Fruit fly (Drosophila melanogaster) whole organism, embryonic: ENCODE results near the gene ebi.

Experiments
- Adf1 ChIP-seq: fragments of 200-800 bp; sonication (Bioruptor generic); IDR thresholded peaks from 2 replicates; pipeline ENCODE4 v1.3.6; 2022; ENCODE audit warnings: missing biosample characterization, missing genetic modification characterization
- CG10321 ChIP-seq: fragments of 200-800 bp; sonication (Bioruptor generic); IDR thresholded peaks from 2 replicates; pipeline ENCODE4 v1.3.6; 2022; ENCODE audit warnings: missing biosample characterization, missing genetic modification characterization
- CG10462 ChIP-seq: fragments of 200-800 bp; sonication (Bioruptor generic); optimal IDR thresholded peaks from 2 replicates; lab custom pipeline; 2016; ENCODE audit warnings: missing biosample characterization, missing genetic modification characterization
- CG12299 ChIP-seq: fragments of 200-800 bp; sonication (Bioruptor generic); optimal IDR thresholded peaks from 2 replicates; lab custom pipeline; 2018; ENCODE audit warnings: missing biosample characterization, mild to moderate bottlenecking, missing genetic modification characterization
- CG13123 ChIP-seq: fragments of 200-800 bp; sonication (Bioruptor generic); optimal IDR thresholded peaks from 2 replicates; lab custom pipeline; 2016; ENCODE audit warnings: missing biosample characterization, missing genetic modification characterization
- CG15269 ChIP-seq: fragments of 200-800 bp; sonication (Bioruptor generic); optimal IDR thresholded peaks from 2 replicates; lab custom pipeline; 2018; ENCODE audit warnings: missing biosample characterization, mild to moderate bottlenecking, missing genetic modification characterization, moderate library complexity
- CG17186 ChIP-seq: fragments of 200-800 bp; sonication (Bioruptor generic); optimal IDR thresholded peaks from 3 replicates; lab custom pipeline; 2017; ENCODE audit warnings: missing biosample characterization, missing genetic modification reagents, missing genetic modification characterization
- CG17359 ChIP-seq: fragments of 200-800 bp; sonication (Bioruptor generic); optimal IDR thresholded peaks from 3 replicates; lab custom pipeline; 2018; ENCODE audit warnings: missing biosample characterization, mild to moderate bottlenecking, missing genetic modification characterization, moderate library complexity
- CG31224 ChIP-seq: fragments of 200-800 bp; sonication (Bioruptor generic); IDR thresholded peaks from 2 replicates; pipeline ENCODE4 v1.3.6; 2022; ENCODE audit warnings: missing biosample characterization, missing genetic modification characterization
- CG31441 ChIP-seq: fragments of 200-800 bp; sonication (Bioruptor generic); IDR thresholded peaks from 2 replicates; pipeline ENCODE4 v1.3.6; 2022; ENCODE audit warnings: missing biosample characterization, missing genetic modification characterization
- CG3281 ChIP-seq: fragments of 200-800 bp; sonication (Bioruptor generic); optimal IDR thresholded peaks from 3 replicates; lab custom pipeline; 2017; ENCODE audit warnings: missing biosample characterization, mild to moderate bottlenecking, missing genetic modification characterization
- CG3847 ChIP-seq: fragments of 200-800 bp; sonication (Bioruptor generic); IDR thresholded peaks from 2 replicates; pipeline ENCODE4 v1.3.6; 2022; ENCODE audit warnings: missing biosample characterization, missing genetic modification characterization
- CG6254 ChIP-seq: fragments of 200-800 bp; sonication (Bioruptor generic); optimal IDR thresholded peaks from 3 replicates; lab custom pipeline; 2017; ENCODE audit warnings: mild to moderate bottlenecking, missing biosample characterization, missing genetic modification reagents, missing genetic modification characterization
- CG7271 ChIP-seq: fragments of 200-800 bp; sonication (Bioruptor generic); optimal IDR thresholded peaks from 2 replicates; lab custom pipeline; 2018; ENCODE audit warnings: missing biosample characterization, mild to moderate bottlenecking, missing genetic modification characterization, moderate library complexity
- CG7745 ChIP-seq: fragments of 200-800 bp; sonication (Bioruptor generic); optimal IDR thresholded peaks from 2 replicates; lab custom pipeline; 2018; ENCODE audit warnings: missing biosample characterization, mild to moderate bottlenecking, missing genetic modification characterization, moderate library complexity
- CG7928 ChIP-seq: fragments of 200-800 bp; sonication (Bioruptor generic); optimal IDR thresholded peaks from 2 replicates; lab custom pipeline; 2017; ENCODE audit warnings: missing biosample characterization, mild to moderate bottlenecking, missing genetic modification characterization
- CG8944 ChIP-seq: fragments of 200-800 bp; sonication (Bioruptor generic); optimal IDR thresholded peaks from 3 replicates; lab custom pipeline; 2016; ENCODE audit warnings: missing biosample characterization, missing genetic modification characterization
- CG9609 ChIP-seq: fragments of 200-800 bp; sonication (Bioruptor generic); optimal IDR thresholded peaks from 3 replicates; lab custom pipeline; 2016; ENCODE audit warnings: missing biosample characterization, missing genetic modification characterization
- CrebB ChIP-seq: fragments of 200-800 bp; sonication (Bioruptor generic); optimal IDR thresholded peaks from 3 replicates; lab custom pipeline; 2018; ENCODE audit warnings: missing biosample characterization, mild to moderate bottlenecking, missing genetic modification characterization
- Doc3 ChIP-seq: fragments of 200-800 bp; sonication (Bioruptor generic); IDR thresholded peaks from 3 replicates; pipeline ENCODE4 v1.3.6; 2022; ENCODE audit warnings: missing biosample characterization, missing genetic modification characterization; ENCODE audit not compliant: partially characterized antibody
- Dp ChIP-seq: fragments of 200-800 bp; sonication (Bioruptor generic); optimal IDR thresholded peaks from 2 replicates; lab custom pipeline; 2018; ENCODE audit warnings: missing biosample characterization, mild to moderate bottlenecking, missing genetic modification characterization, moderate library complexity
- Ets65A ChIP-seq: fragments of 200-800 bp; sonication (Bioruptor generic); peaks from one replicate; lab custom pipeline; 2016; ENCODE audit warnings: missing biosample characterization, missing genetic modification characterization
- Gsc ChIP-seq: fragments of 200-800 bp; sonication (Bioruptor generic); IDR thresholded peaks from 2 replicates; pipeline ENCODE4 v1.3.6; 2022; ENCODE audit warnings: missing biosample characterization, missing genetic modification characterization
- HmgZ ChIP-seq: fragments of 200-800 bp; sonication (Bioruptor generic); optimal IDR thresholded peaks from 2 replicates; lab custom pipeline; 2018; ENCODE audit warnings: missing biosample characterization, mild to moderate bottlenecking, missing genetic modification characterization
- Hmx ChIP-seq: fragments of 200-800 bp; sonication (Bioruptor generic); optimal IDR thresholded peaks from 2 replicates; lab custom pipeline; 2016; ENCODE audit warnings: missing biosample characterization, missing genetic modification characterization
- Hr51 ChIP-seq, 2 experiments: fragments of 200-800 bp; sonication (Bioruptor generic); optimal IDR thresholded peaks; 2 replicates in 1 of 2; 3 replicates in 1 of 2; lab custom pipeline; 2016 to 2018; ENCODE audit warnings: missing biosample characterization in 2 of 2, missing genetic modification characterization in 2 of 2, mild to moderate bottlenecking in 1 of 2, moderate library complexity in 1 of 2
- Lhr ChIP-seq: fragments of 200-800 bp; sonication (Bioruptor generic); optimal IDR thresholded peaks from 3 replicates; lab custom pipeline; 2017; ENCODE audit warnings: mild to moderate bottlenecking, missing biosample characterization, missing genetic modification reagents, missing genetic modification characterization
- Med ChIP-seq: fragments of 200-800 bp; sonication (Bioruptor generic); peaks from one replicate; lab custom pipeline; 2016; ENCODE audit warnings: missing biosample characterization, missing genetic modification characterization, mild to moderate bottlenecking, inconsistent platforms, moderate library complexity
- Pdp1 ChIP-seq, 2 experiments: fragments of 200-800 bp; sonication (Bioruptor generic); optimal IDR thresholded peaks; 3 replicates each; lab custom pipeline; 2016; ENCODE audit warnings: missing biosample characterization in 2 of 2, missing genetic modification characterization in 2 of 2, mild to moderate bottlenecking in 1 of 2, moderate library complexity in 1 of 2
- Sox100B ChIP-seq: fragments of 200-800 bp; sonication (Bioruptor generic); optimal IDR thresholded peaks from 3 replicates; lab custom pipeline; 2018; ENCODE audit warnings: missing biosample characterization, mild to moderate bottlenecking, missing genetic modification characterization
- Tbp ChIP-seq: fragments of >200 bp; optimal IDR thresholded peaks from 2 replicates; lab custom pipeline; 2018; ENCODE audit warnings: missing biosample characterization, missing genetic modification characterization
- YL-1 ChIP-seq: fragments of 200-800 bp; sonication (Bioruptor generic); optimal IDR thresholded peaks from 3 replicates; lab custom pipeline; 2017; ENCODE audit warnings: missing biosample characterization, mild to moderate bottlenecking, missing genetic modification characterization
- btn ChIP-seq: fragments of 200-800 bp; sonication (Bioruptor generic); optimal IDR thresholded peaks from 2 replicates; lab custom pipeline; 2016; ENCODE audit warnings: missing biosample characterization, missing genetic modification characterization
- chn ChIP-seq: fragments of 200-800 bp; sonication (Bioruptor generic); optimal IDR thresholded peaks from 2 replicates; lab custom pipeline; 2016; ENCODE audit warnings: missing biosample characterization, missing genetic modification characterization
- ci ChIP-seq: fragments of 200-800 bp; sonication (Bioruptor generic); IDR thresholded peaks from 3 replicates; pipeline ENCODE4 v1.3.6; 2022; ENCODE audit warnings: missing biosample characterization, missing genetic modification characterization
- dimm ChIP-seq: fragments of 200-800 bp; sonication (Bioruptor generic); IDR thresholded peaks from 2 replicates; pipeline ENCODE4 v1.3.6; 2022; ENCODE audit warnings: missing biosample characterization, missing genetic modification characterization
- dmrt99B ChIP-seq: fragments of 200-800 bp; sonication (Bioruptor generic); optimal IDR thresholded peaks from 2 replicates; lab custom pipeline; 2018; ENCODE audit warnings: missing biosample characterization, mild to moderate bottlenecking, missing genetic modification characterization, moderate library complexity
- gcm2 ChIP-seq: fragments of 200-800 bp; sonication (Bioruptor generic); optimal IDR thresholded peaks from 2 replicates; lab custom pipeline; 2016; ENCODE audit warnings: missing biosample characterization, missing genetic modification characterization
- hbn ChIP-seq: fragments of 200-800 bp; sonication (Bioruptor generic); IDR thresholded peaks from 2 replicates; pipeline ENCODE4 v1.3.6; 2022; ENCODE audit warnings: missing biosample characterization, missing genetic modification characterization; ENCODE audit not compliant: partially characterized antibody
- inv ChIP-seq: fragments of 200-800 bp; sonication (Bioruptor generic); IDR thresholded peaks from 2 replicates; pipeline ENCODE4 v1.3.6; 2022; ENCODE audit warnings: missing biosample characterization, missing genetic modification characterization; ENCODE audit not compliant: partially characterized antibody
- kni ChIP-seq: fragments of 200-800 bp; sonication (Bioruptor generic); optimal IDR thresholded peaks from 3 replicates; lab custom pipeline; 2017; ENCODE audit warnings: mild to moderate bottlenecking, missing biosample characterization, missing genetic modification reagents, missing genetic modification characterization
- onecut ChIP-seq: fragments of 200-800 bp; sonication (Bioruptor generic); IDR thresholded peaks from 2 replicates; pipeline ENCODE4 v1.3.6; 2022; ENCODE audit warnings: missing biosample characterization, missing genetic modification characterization
- phol ChIP-seq: fragments of 200-800 bp; sonication (Bioruptor generic); optimal IDR thresholded peaks from 3 replicates; lab custom pipeline; 2018; ENCODE audit warnings: missing biosample characterization, mild to moderate bottlenecking, missing genetic modification characterization, moderate library complexity
- sisA ChIP-seq: fragments of 200-800 bp; sonication (Bioruptor generic); IDR thresholded peaks from 2 replicates; pipeline ENCODE4 v1.3.6; 2022; ENCODE audit warnings: missing biosample characterization, missing genetic modification characterization
- slp2 ChIP-seq: fragments of 200-800 bp; sonication (Bioruptor generic); optimal IDR thresholded peaks from 2 replicates; lab custom pipeline; 2016; ENCODE audit warnings: missing biosample characterization, missing genetic modification characterization
- sob ChIP-seq: fragments of 200-800 bp; sonication (Bioruptor generic); IDR thresholded peaks from 2 replicates; pipeline ENCODE4 v1.3.6; 2022; ENCODE audit warnings: missing biosample characterization, missing genetic modification characterization
- stwl ChIP-seq: fragments of 200-800 bp; sonication (Bioruptor generic); optimal IDR thresholded peaks from 3 replicates; lab custom pipeline; 2018; ENCODE audit warnings: missing biosample characterization, mild to moderate bottlenecking, missing genetic modification characterization, moderate library complexity
- twi ChIP-seq: fragments of 200-800 bp; optimal IDR thresholded peaks from 2 replicates; lab custom pipeline; 2019; ENCODE audit warnings: missing biosample characterization, mild to moderate bottlenecking, missing genetic modification characterization, moderate library complexity
- zen2 ChIP-seq: fragments of 200-800 bp; sonication (Bioruptor generic); IDR thresholded peaks from 3 replicates; pipeline ENCODE4 v1.3.6; 2022; ENCODE audit warnings: missing biosample characterization, missing genetic modification characterization; ENCODE audit not compliant: partially characterized antibody

Gene ebi

DNA sequence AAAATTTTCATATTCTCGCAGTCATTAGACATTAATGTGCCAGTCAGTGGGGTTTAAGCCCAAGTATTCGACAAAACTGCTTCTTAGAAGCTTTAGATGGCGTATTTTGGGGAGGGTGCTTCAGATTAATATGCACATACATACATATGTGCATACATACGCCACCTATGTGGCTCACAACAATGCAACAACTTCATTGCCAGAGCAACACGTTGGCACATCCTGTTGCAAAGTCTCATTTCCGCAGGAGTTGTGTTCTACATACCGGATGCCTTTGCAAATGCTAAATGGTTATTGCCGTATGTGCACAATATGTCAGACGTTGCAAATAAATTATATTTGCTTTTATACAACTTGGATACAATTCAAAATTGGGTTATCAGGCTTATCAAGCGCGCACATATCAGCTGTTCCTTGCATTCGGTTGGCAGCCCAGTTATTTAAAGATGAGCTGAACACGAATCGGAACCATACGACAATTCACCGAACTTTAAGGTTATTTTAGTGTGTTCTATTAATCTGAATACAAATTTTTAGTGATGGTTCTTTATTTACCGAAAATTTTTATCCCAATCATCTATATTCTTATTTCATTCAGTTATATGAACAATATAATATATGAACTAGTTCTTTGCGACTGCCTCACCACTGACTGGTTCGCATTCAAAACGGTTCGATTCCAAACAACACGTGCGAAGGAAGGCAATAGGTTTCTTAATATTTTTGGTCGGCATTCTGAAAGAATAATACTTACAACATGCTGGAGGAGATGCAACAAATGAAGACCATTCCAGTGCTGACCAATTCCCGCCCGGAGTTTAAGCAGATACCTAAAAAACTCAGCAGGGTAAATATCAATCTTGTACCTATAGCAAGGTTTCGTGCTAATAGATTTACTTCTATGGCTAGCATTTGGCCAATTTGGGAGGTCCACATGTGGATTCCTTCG lies 11.0 kb upstream of the ebi start, which contains the start of gene Polr1B (continued):
- TF ChIP-seq CG12299 (tag; lab: Kevin White, UChicago) (peak; percentile 19), kni (peak; percentile 34), gcm2 (GFP tag; lab: Kevin White, UChicago) (no peak), phol (tag; lab: Kevin White, UChicago) (peak; percentile 50), CG31441 (GFP tag; lab: Robert Waterston, UW) (no peak), YL-1 (peak; percentile 53), CG3847 (peak; percentile 62; the same call in 1 of the 2 replicates), Med (GFP tag; lab: Kevin White, UChicago) (peak; percentile 51), slp2 (no peak), Dp (GFP tag; lab: Kevin White, UChicago) (peak; percentile 94), Hmx (GFP tag; lab: Kevin White, UChicago) (no peak), CG10462 (no peak), ci (GFP tag; lab: Robert Waterston, UW) (no peak), CG6254 (GFP tag; lab: Kevin White, UChicago) (no peak), CG13123 (GFP tag; lab: Kevin White, UChicago) (no peak), CG7745 (tag; lab: Kevin White, UChicago) (no peak), CG9609 (no peak), sob (no peak), stwl (peak; percentile 27), zen2 (GFP tag; lab: Robert Waterston, UW) (no peak), CrebB (no peak), inv (GFP tag; lab: Robert Waterston, UW) (peak; percentile 57; the same call in 1 of the 2 replicates), twi (peak; percentile 1), Adf1 (GFP tag; lab: Robert Waterston, UW) (no peak)

DNA sequence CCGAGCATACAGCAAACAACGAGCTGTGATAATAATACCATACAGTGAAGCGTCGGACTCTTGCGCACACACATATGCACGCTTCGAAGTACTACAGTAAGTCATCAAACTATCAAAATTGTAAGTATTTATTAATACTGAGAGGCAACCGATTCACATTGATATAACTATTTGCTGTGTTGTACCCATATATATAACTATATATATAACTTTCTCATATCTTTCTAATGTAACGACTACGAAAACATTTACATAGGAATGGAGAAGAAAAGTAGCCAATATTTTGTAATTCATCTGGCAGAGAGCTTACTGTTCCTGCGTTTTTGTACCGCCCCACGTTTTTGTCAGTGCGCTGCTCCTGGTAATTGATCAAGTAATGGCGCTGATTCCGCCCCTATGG lies 1.9 kb upstream of the ebi start:
- TF ChIP-seq Ets65A (GFP tag; lab: Kevin White, UChicago) (no peak), btn (no peak), CG17359 (tag; lab: Kevin White, UChicago) (no peak), CG17186 (GFP tag; lab: Kevin White, UChicago) (no peak), Tbp (GFP tag; lab: Kevin White, UChicago) (no peak), CG31224 (GFP tag; lab: Robert Waterston, UW) (no peak), hbn (GFP tag; lab: Robert Waterston, UW) (no peak), Lhr (GFP tag; lab: Kevin White, UChicago) (no peak), dimm (GFP tag; lab: Robert Waterston, UW) (no peak), CG15269 (tag; lab: Kevin White, UChicago) (no peak), Doc3 (GFP tag; lab: Robert Waterston, UW) (no peak), CG7271 (tag; lab: Kevin White, UChicago) (no peak), CG10321 (no peak), sisA (GFP tag; lab: Robert Waterston, UW) (no peak), Hr51 (GFP tag; optimal IDR thresholded peaks at IDR 0.05; lab: Kevin White, UChicago) (no peak), HmgZ (tag; lab: Kevin White, UChicago) (peak; percentile 14), dmrt99B (no peak), CG8944 (GFP tag; lab: Kevin White, UChicago) (no peak), onecut (GFP tag; lab: Robert Waterston, UW) (no peak), chn (GFP tag; lab: Kevin White, UChicago) (no peak), Gsc (no peak), CG3281 (GFP tag; lab: Kevin White, UChicago) (peak; percentile 66), CG7928 (no peak), Sox100B (GFP tag; lab: Kevin White, UChicago) (no peak), Pdp1 (GFP tag; optimal IDR thresholded peaks at IDR 0.05; lab: Kevin White, UChicago) (peak in 1 of 2 experiments; percentile 14), kni (no peak)
